Worm (Caenorhabditis elegans) whole organism, L2 larva: ENCODE results near the gene nhr-183.

Source experiments
- ZK546.5 ChIP-seq: sonication (generic microtip); optimal IDR thresholded peaks from 2 replicates; lab custom pipeline; 2017; ENCODE audit warnings: missing biosample characterization, missing genetic modification characterization
- elt-3 ChIP-seq: sonication (generic microtip); optimal IDR thresholded peaks from 2 replicates; lab custom pipeline; 2017; ENCODE audit warnings: missing biosample characterization, missing genetic modification characterization
- lin-39 ChIP-seq: fragments of 150-350 bp; optimal IDR thresholded peaks from 2 replicates; lab custom pipeline; 2014; ENCODE audit warnings: missing biosample characterization, missing genetic modification reagents, missing genetic modification characterization
- lsy-2 ChIP-seq, 2 experiments: fragments of 150-350 bp in 1 of 2; sonication (generic microtip) in 1 of 2; optimal IDR thresholded peaks; 2 replicates each; lab custom pipeline; 2014 to 2017; ENCODE audit warnings: missing biosample characterization in 2 of 2, missing genetic modification characterization in 2 of 2
- mab-5 ChIP-seq: fragments of 150-350 bp; optimal IDR thresholded peaks from 2 replicates; lab custom pipeline; 2014; ENCODE audit warnings: missing biosample characterization, missing genetic modification characterization
- nhr-21 ChIP-seq: fragments of 150-350 bp; optimal IDR thresholded peaks from 2 replicates; lab custom pipeline; 2014; ENCODE audit warnings: missing biosample characterization, missing genetic modification characterization
- nhr-237 ChIP-seq: fragments of 150-350 bp; optimal IDR thresholded peaks from 2 replicates; lab custom pipeline; 2014; ENCODE audit warnings: missing biosample characterization, missing genetic modification characterization
- skn-1 ChIP-seq: sonication (generic microtip); optimal IDR thresholded peaks from 2 replicates; lab custom pipeline; 2017; ENCODE audit warnings: missing biosample characterization, missing genetic modification characterization
- snpc-4 ChIP-seq: fragments of 150-350 bp; optimal IDR thresholded peaks from 2 replicates; lab custom pipeline; 2014; ENCODE audit warnings: missing biosample characterization, missing genetic modification characterization
- unc-39 ChIP-seq: fragments of 150-350 bp; optimal IDR thresholded peaks from 2 replicates; lab custom pipeline; 2014; ENCODE audit warnings: missing biosample characterization, missing genetic modification characterization
- zag-1 ChIP-seq: fragments of 150-350 bp; optimal IDR thresholded peaks from 2 replicates; lab custom pipeline; 2014; ENCODE audit warnings: missing biosample characterization, missing genetic modification characterization
- ztf-11 ChIP-seq: sonication (generic microtip); optimal IDR thresholded peaks from 2 replicates; lab custom pipeline; 2017; ENCODE audit warnings: missing biosample characterization, missing genetic modification characterization

- TF ChIP-seq skn-1 (tag; lab: Kevin White, UChicago) (no peak), mab-5 (tag; lab: Kevin White, UChicago) (no peak), ZK546.5 (tag; lab: Kevin White, UChicago) (no peak), elt-3 (tag; lab: Kevin White, UChicago) (no peak), nhr-237 (no peak), ztf-11 (no peak), nhr-21 (tag; lab: Kevin White, UChicago) (no peak), zag-1 (tag; lab: Kevin White, UChicago) (no peak), lin-39 (tag; lab: Kevin White, UChicago) (no peak), snpc-4 (tag; lab: Kevin White, UChicago) (no peak), lsy-2 (tag; optimal IDR thresholded peaks at IDR 0.05; lab: Kevin White, UChicago) (no peak), unc-39 (tag; lab: Kevin White, UChicago) (no peak)
Observed at ce11 chrV:2308246-2308645, 43.8 kb upstream of the nhr-183 start.
